Fruit fly (Drosophila melanogaster): Measurements from ENCODE around the gene Ent1.

Ent1 gene

dm6 chr2L:305646-306045 is 52.0 kb downstream of the Ent1 start, which contains the start of gene Plc21C (continued):
- TF ChIP-seq CG11723 (GFP tag; optimal IDR thresholded peaks at IDR 0.05) (no peak), Ssrp (tag; optimal IDR thresholded peaks at IDR 0.05) (no peak), bsh (GFP tag; optimal IDR thresholded peaks at IDR 0.05) (no peak), Rx (GFP tag; IDR thresholded peaks at IDR 0.05) (no peak), Sin3A (optimal IDR thresholded peaks at IDR 0.05) (peak; percentile 97), zfh2 (GFP tag; optimal IDR thresholded peaks at IDR 0.05) (peak; percentile 33), Stat92E (GFP tag; optimal IDR thresholded peaks at IDR 0.05) (peak in 1 of 3 experiments; percentile 62), klu (GFP tag; IDR thresholded peaks at IDR 0.05) (no peak), Ptx1 (GFP tag; IDR thresholded peaks at IDR 0.05) (peak; percentile 32; the same call in 1 of the 2 replicates), CG10147 (GFP tag; optimal IDR thresholded peaks at IDR 0.05) (peak; percentile 45), CG3281 (GFP tag; optimal IDR thresholded peaks at IDR 0.05) (peak; percentile 11), emc (GFP tag; optimal IDR thresholded peaks at IDR 0.05) (peak; percentile 5), CG6791 (GFP tag; IDR thresholded peaks at IDR 0.05; ENCODE audit: partially characterized antibody) (no peak), Bgb (GFP tag; IDR thresholded peaks at IDR 0.05; ENCODE audit: partially characterized antibody) (peak; percentile 43; the same call in 1 of the 2 replicates), Eip74EF (GFP tag; optimal IDR thresholded peaks at IDR 0.05) (no peak), cad (GFP tag; optimal IDR thresholded peaks at IDR 0.05) (no peak), Deaf1 (tag; optimal IDR thresholded peaks at IDR 0.05) (peak; percentile 74), CG12219 (GFP tag; optimal IDR thresholded peaks at IDR 0.05) (no peak), gro (GFP tag; optimal IDR thresholded peaks at IDR 0.05) (peak; percentile 42), dpn (GFP tag; optimal IDR thresholded peaks at IDR 0.05) (peak; percentile 51 to 57), crc (GFP tag; optimal IDR thresholded peaks at IDR 0.05) (peak; percentile 4), Atf3 (GFP tag; optimal IDR thresholded peaks at IDR 0.05) (no peak), slp2 (GFP tag; optimal IDR thresholded peaks at IDR 0.05) (peak; percentile 2), toy (GFP tag; IDR thresholded peaks at IDR 0.05) (no peak), CG17186 (GFP tag; optimal IDR thresholded peaks at IDR 0.05) (peak; percentile 49), chn (GFP tag; optimal IDR thresholded peaks at IDR 0.05) (peak; percentile 46), Doc2 (GFP tag; IDR thresholded peaks at IDR 0.05) (no peak), luna (GFP tag; optimal IDR thresholded peaks at IDR 0.05) (no peak), CG11695 (GFP tag; IDR thresholded peaks at IDR 0.05) (0 out of 3 replicates have a peak, but pooled peaks have one; percentile 20), gcm2 (GFP tag; optimal IDR thresholded peaks at IDR 0.05) (peak; percentile 27), CG12104 (GFP tag; optimal IDR thresholded peaks at IDR 0.05) (no peak), twi (tag; optimal IDR thresholded peaks at IDR 0.05) (peak; percentile 32), bcd (GFP tag; optimal IDR thresholded peaks at IDR 0.05) (peak; percentile 39), CG4360 (GFP tag; IDR thresholded peaks at IDR 0.05) (no peak), da (GFP tag; optimal IDR thresholded peaks at IDR 0.05) (no peak), CG10209 (GFP tag; optimal IDR thresholded peaks at IDR 0.05) (peak; percentile 11), gsb (GFP tag; IDR thresholded peaks at IDR 0.05) (no peak), H15 (GFP tag; IDR thresholded peaks at IDR 0.05) (no peak), Nf-YC (tag; optimal IDR thresholded peaks at IDR 0.05) (peak; percentile 71), CG14441 (GFP tag; IDR thresholded peaks at IDR 0.05) (peak; percentile 48), zfh1 (GFP tag; IDR thresholded peaks at IDR 0.05) (no peak), Dad (GFP tag; optimal IDR thresholded peaks at IDR 0.05) (peak; percentile 27), schlank (tag; optimal IDR thresholded peaks at IDR 0.05) (no peak), seq (GFP tag; IDR thresholded peaks at IDR 0.05) (no peak), Neu2 (GFP tag; optimal IDR thresholded peaks at IDR 0.05; ENCODE audit: borderline replicate concordance) (no peak), cwo (GFP tag; optimal IDR thresholded peaks at IDR 0.05) (peak; percentile 23), CG18599 (GFP tag; optimal IDR thresholded peaks at IDR 0.05) (peak; percentile 56), CG1529 (GFP tag; optimal IDR thresholded peaks at IDR 0.05) (no peak), CG3838 (GFP tag; optimal IDR thresholded peaks at IDR 0.05) (no peak), CG9437 (GFP tag; optimal IDR thresholded peaks at IDR 0.05) (peak; percentile 23), stwl (tag; optimal IDR thresholded peaks at IDR 0.05) (peak; percentile 76)

Data from whole organism, embryonic.